Worm (Caenorhabditis elegans) whole organism, L2 larva: ENCODE results near the gene fbxa-118.

Experiments
- elt-1 ChIP-seq: fragments of 150-350 bp; optimal IDR thresholded peaks from 2 replicates; lab custom pipeline; 2014; ENCODE audit warnings: missing biosample characterization, missing genetic modification characterization
- elt-3 ChIP-seq: sonication (generic microtip); optimal IDR thresholded peaks from 2 replicates; lab custom pipeline; 2017; ENCODE audit warnings: missing biosample characterization, missing genetic modification characterization
- lsy-2 ChIP-seq, 2 experiments: fragments of 150-350 bp in 1 of 2; sonication (generic microtip) in 1 of 2; optimal IDR thresholded peaks; 2 replicates each; lab custom pipeline; 2014 to 2017; ENCODE audit warnings: missing biosample characterization in 2 of 2, missing genetic modification characterization in 2 of 2
- nhr-129 ChIP-seq: fragments of 150-350 bp; optimal IDR thresholded peaks from 2 replicates; lab custom pipeline; 2014; ENCODE audit warnings: missing biosample characterization, missing genetic modification characterization

ce11 chrV:19755260-19755659 is 21.9 kb downstream of the fbxa-118 start, which contains the start of gene clec-50:
- TF ChIP-seq elt-1 (tag; lab: Kevin White, UChicago) (no peak), lsy-2 (tag; optimal IDR thresholded peaks at IDR 0.05; lab: Kevin White, UChicago) (no peak), elt-3 (tag; lab: Kevin White, UChicago) (no peak), nhr-129 (tag; lab: Kevin White, UChicago) (no peak)
